Fruit fly (Drosophila melanogaster) whole organism, embryonic: ENCODE data around the gene RtcB.

Source experiments
- CG2129 ChIP-seq: fragments of 200-800 bp; sonication (Bioruptor generic); IDR thresholded peaks from 2 replicates; pipeline ENCODE4 v1.3.6; 2022; ENCODE audit warnings: missing biosample characterization, missing genetic modification characterization; ENCODE audit not compliant: partially characterized antibody
- CG7372 ChIP-seq: fragments of 200-800 bp; sonication (Bioruptor generic); IDR thresholded peaks from 2 replicates; pipeline ENCODE4 v1.3.6; 2022; ENCODE audit warnings: missing biosample characterization, missing genetic modification characterization
- Dll ChIP-seq: fragments of 200-800 bp; sonication (Bioruptor generic); IDR thresholded peaks from 4 replicates; pipeline ENCODE4 v1.3.6; 2022; ENCODE audit warnings: missing biosample characterization, missing genetic modification characterization; ENCODE audit not compliant: partially characterized antibody
- ERR ChIP-seq: fragments of 200-800 bp; sonication (Bioruptor generic); optimal IDR thresholded peaks from 2 replicates; lab custom pipeline; 2016; ENCODE audit warnings: missing biosample characterization, missing genetic modification characterization
- HHEX ChIP-seq: fragments of 200-800 bp; sonication (Bioruptor generic); optimal IDR thresholded peaks from 3 replicates; lab custom pipeline; 2017; ENCODE audit warnings: missing biosample characterization, mild to moderate bottlenecking, missing genetic modification characterization, missing genetic modification reagents
- Vsx1 ChIP-seq: fragments of 200-800 bp; sonication (Bioruptor generic); optimal IDR thresholded peaks from 2 replicates; lab custom pipeline; 2017; ENCODE audit warnings: missing biosample characterization, mild to moderate bottlenecking, missing genetic modification characterization, missing genetic modification reagents
- ci ChIP-seq: fragments of 200-800 bp; sonication (Bioruptor generic); IDR thresholded peaks from 3 replicates; pipeline ENCODE4 v1.3.6; 2022; ENCODE audit warnings: missing biosample characterization, missing genetic modification characterization

- TF ChIP-seq CG7372 (GFP tag; lab: Robert Waterston, UW) = no peak
- TF ChIP-seq CG2129 (GFP tag; lab: Robert Waterston, UW) = no peak
- TF ChIP-seq HHEX (GFP tag; lab: Kevin White, UChicago) = no peak
- no peak for TF ChIP-seq Vsx1 (GFP tag; lab: Kevin White, UChicago)
- TF ChIP-seq Dll (GFP tag; lab: Robert Waterston, UW) = no peak
- TF ChIP-seq ci (GFP tag; lab: Robert Waterston, UW) = no peak
- TF ChIP-seq ERR = no peak
Observed at dm6 chr2L:19421573-19421972, 8.9 kb upstream of the RtcB start.
